Worm (Caenorhabditis elegans): ENCODE measurements around the gene pax-1.

DNA sequence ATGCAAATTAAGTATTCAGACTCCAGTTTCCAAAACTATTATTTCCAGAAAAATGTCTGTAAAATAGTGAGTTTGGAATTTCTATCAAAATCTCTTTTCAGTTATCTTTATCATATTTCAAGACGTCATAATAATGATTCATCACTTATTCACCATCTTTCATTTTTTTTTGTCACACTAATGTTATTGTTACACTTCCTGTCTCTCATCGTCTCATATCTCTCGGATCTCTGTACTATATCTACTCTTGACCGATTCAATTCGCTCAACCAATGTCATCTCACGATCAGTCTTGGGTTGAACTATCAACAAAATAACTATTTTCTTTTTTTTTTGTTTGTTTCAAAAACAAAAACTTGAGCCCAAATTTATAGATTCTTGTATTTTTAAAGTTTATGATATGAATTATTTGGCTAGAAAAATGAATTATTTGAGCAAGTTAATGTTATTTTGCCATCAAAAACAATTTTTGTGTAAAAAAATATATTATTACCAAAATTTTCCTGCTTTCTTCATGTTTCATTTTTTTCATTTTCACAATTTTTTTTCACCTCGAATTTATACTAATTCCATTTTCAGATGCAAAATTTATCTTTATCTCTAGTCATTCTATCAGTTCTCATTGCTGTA is 23.4 kb upstream of the pax-1 start, which contains the start of gene cri-2:
- TF ChIP-seq madf-10 (tag; optimal IDR thresholded peaks at IDR 0.05) (no peak), snpc-4 (GFP tag; optimal IDR thresholded peaks at IDR 0.05) (no peak), snpc-4 (tag; optimal IDR thresholded peaks at IDR 0.05) (no peak), unc-62 (GFP tag; optimal IDR thresholded peaks at IDR 0.05) (no peak), unc-130 (GFP tag; optimal IDR thresholded peaks at IDR 0.05) (no peak), nhr-90 (tag; optimal IDR thresholded peaks at IDR 0.05) (no peak), ama-1 (optimal IDR thresholded peaks at IDR 0.05) (no peak), ama-1 (GFP tag; optimal IDR thresholded peaks at IDR 0.05) (no peak), tbp1 (GFP tag; optimal IDR thresholded peaks at IDR 0.05) (no peak), egl-18 (GFP tag; IDR thresholded peaks at IDR 0.05) (no peak), C06A6.2 (GFP tag; conservative IDR thresholded peaks at IDR 0.05) (no peak), aptf-2 (GFP tag; conservative IDR thresholded peaks at IDR 0.05) (no peak), nhr-27 (tag; optimal IDR thresholded peaks at IDR 0.05) (no peak)
